Worm (Caenorhabditis elegans): ENCODE data around the gene ncl-1.

Gene ncl-1

DNA sequence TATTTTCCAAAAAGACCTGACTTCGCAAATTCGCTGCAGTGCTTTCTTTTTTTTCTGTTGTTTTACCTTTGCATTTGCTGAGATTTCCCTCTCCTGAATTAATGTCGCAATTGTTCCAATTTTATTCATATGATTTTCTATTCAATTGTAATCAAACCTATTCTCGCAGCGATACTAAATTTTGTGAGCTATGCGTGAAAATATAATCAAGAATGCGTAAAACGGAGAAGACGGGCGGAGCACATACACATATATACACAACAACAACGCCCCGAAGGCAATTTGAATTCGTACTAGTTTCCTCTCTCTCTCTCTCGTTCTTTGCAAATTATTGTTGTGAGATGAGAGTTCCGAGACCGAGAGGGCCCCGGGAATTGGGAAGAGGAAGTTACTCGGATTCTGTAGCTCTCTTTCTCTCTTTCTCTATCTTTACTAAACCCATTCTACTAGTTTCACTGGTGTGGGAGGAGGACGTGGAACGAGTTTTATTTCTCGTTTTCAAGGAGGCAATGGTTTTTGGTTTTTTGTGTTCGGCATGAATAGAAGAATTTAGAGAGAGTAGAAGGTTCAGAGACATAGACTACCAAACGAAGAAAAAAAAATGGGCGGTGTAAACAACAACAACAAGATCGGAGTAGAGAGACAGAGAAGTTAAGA, 4.0 kb downstream of the ncl-1 start (continued):
- TF ChIP-seq daf-8 (GFP tag; IDR thresholded peaks at IDR 0.05) (no peak), fos-1 (tag; optimal IDR thresholded peaks at IDR 0.05) (no peak), php-3 (GFP tag; IDR thresholded peaks at IDR 0.05) (no peak), nhr-28 (tag; optimal IDR thresholded peaks at IDR 0.05) (peak; percentile 3), ces-1 (GFP tag; optimal IDR thresholded peaks at IDR 0.05) (no peak), lsy-2 (tag; optimal IDR thresholded peaks at IDR 0.05) (peak in 1 of 2 experiments; percentile 55), zag-1 (tag; optimal IDR thresholded peaks at IDR 0.05) (no peak), egl-27 (tag; optimal IDR thresholded peaks at IDR 0.05) (no peak), dmd-8 (GFP tag; IDR thresholded peaks at IDR 0.05) (no peak), rbr-2 (tag; optimal IDR thresholded peaks at IDR 0.05) (peak; percentile 58), F44E2.7 (GFP tag; IDR thresholded peaks at IDR 0.05) (no peak), attf-4 (tag; optimal IDR thresholded peaks at IDR 0.05) (no peak), ceh-20 (GFP tag; IDR thresholded peaks at IDR 0.05) (peak; percentile 35; the same call in 1 of the 2 replicates), tra-1 (GFP tag; IDR thresholded peaks at IDR 0.05) (0 out of 2 replicates have a peak, but pooled peaks have one; percentile 44), F37D6.2 (tag; optimal IDR thresholded peaks at IDR 0.05) (no peak), F26F4.8 (GFP tag; conservative IDR thresholded peaks at IDR 0.05) (no peak), Y75B8A.6 (GFP tag; IDR thresholded peaks at IDR 0.05) (0 out of 2 replicates have a peak, but pooled peaks have one; percentile 10), fkh-10 (GFP tag; optimal IDR thresholded peaks at IDR 0.05) (peak; percentile 72), mep-1 (tag; optimal IDR thresholded peaks at IDR 0.05) (peak; percentile 65), hif-1 (tag; optimal IDR thresholded peaks at IDR 0.05) (peak in 1 of 2 experiments; percentile 45), nhr-102 (tag; optimal IDR thresholded peaks at IDR 0.05) (no peak), zip-11 (GFP tag; IDR thresholded peaks at IDR 0.05) (no peak), sdz-12 (GFP tag; optimal IDR thresholded peaks at IDR 0.05) (no peak), ceh-44 (GFP tag; IDR thresholded peaks at IDR 0.05) (no peak), Y5F2A.4 (GFP tag; optimal IDR thresholded peaks at IDR 0.05) (no peak), mdl-1 (tag; optimal IDR thresholded peaks at IDR 0.05) (peak in 1 of 2 experiments; percentile 54), dmd-6 (GFP tag; IDR thresholded peaks at IDR 0.05) (0 out of 2 replicates have a peak, but pooled peaks have one; percentile 23), nhr-11 (tag; optimal IDR thresholded peaks at IDR 0.05) (no peak), spr-3 (GFP tag; optimal IDR thresholded peaks at IDR 0.05) (no peak), nhr-42 (GFP tag; IDR thresholded peaks at IDR 0.05) (no peak), F10B5.3 (tag; optimal IDR thresholded peaks at IDR 0.05) (no peak), gei-8 (GFP tag; optimal IDR thresholded peaks at IDR 0.05) (no peak), F49E8.2 (tag; optimal IDR thresholded peaks at IDR 0.05; ENCODE audit: borderline replicate concordance) (no peak), dpl-1 (GFP tag; optimal IDR thresholded peaks at IDR 0.05) (peak; percentile 29), saeg-2 (GFP tag; IDR thresholded peaks at IDR 0.05) (no peak), aha-1 (tag) (peak; percentile 64), zfp-3 (GFP tag; conservative IDR thresholded peaks at IDR 0.05) (no peak), aly-2 (tag; optimal IDR thresholded peaks at IDR 0.05) (no peak), madf-5 (GFP tag; IDR thresholded peaks at IDR 0.05) (no peak), mxl-2 (GFP tag; conservative IDR thresholded peaks at IDR 0.05) (no peak), hmg-1.1 (GFP tag; IDR thresholded peaks at IDR 0.05) (no peak), zip-2 (tag; optimal IDR thresholded peaks at IDR 0.05) (peak; percentile 44), ctbp-1 (GFP tag; IDR thresholded peaks at IDR 0.05) (peak; percentile 51; the same call in 1 of the 2 replicates), D1046.2 (GFP tag; IDR thresholded peaks at IDR 0.05) (no peak), R02D3.7 (tag; optimal IDR thresholded peaks at IDR 0.05) (no peak), daf-16 (GFP tag; optimal IDR thresholded peaks at IDR 0.05) (peak in 1 of 2 experiments; percentile 70), daf-16 (tag; optimal IDR thresholded peaks at IDR 0.05) (no peak), ama-1 (optimal IDR thresholded peaks at IDR 0.05) (peak; percentile 38), nhr-48 (tag; optimal IDR thresholded peaks at IDR 0.05) (peak; percentile 53), skn-1 (tag; optimal IDR thresholded peaks at IDR 0.05) (no peak), madf-9 (GFP tag; conservative IDR thresholded peaks at IDR 0.05) (no peak), dmd-9 (GFP tag; IDR thresholded peaks at IDR 0.05) (no peak)

Measured in whole organism, L4 larva.